Fruit fly (Drosophila melanogaster) whole organism, embryonic: ENCODE results near the gene CG34179.

Experiments
- Abd-B ChIP-seq: fragments of 200-800 bp; sonication (Bioruptor generic); optimal IDR thresholded peaks from 2 replicates; lab custom pipeline; 2018; ENCODE audit warnings: missing biosample characterization, mild to moderate bottlenecking, missing genetic modification characterization, moderate library complexity
- CG10267 ChIP-seq: fragments of 200-800 bp; sonication (Bioruptor generic); optimal IDR thresholded peaks from 2 replicates; lab custom pipeline; 2018; ENCODE audit warnings: missing biosample characterization, mild to moderate bottlenecking, missing genetic modification characterization, moderate library complexity
- CG11504 ChIP-seq: fragments of 200-800 bp; sonication (Bioruptor generic); optimal IDR thresholded peaks from 3 replicates; lab custom pipeline; 2019; ENCODE audit warnings: missing biosample characterization, mild to moderate bottlenecking, missing genetic modification characterization, moderate library complexity
- CG1233 ChIP-seq: fragments of 200-800 bp; sonication (Bioruptor generic); optimal IDR thresholded peaks from 4 replicates; lab custom pipeline; 2018; ENCODE audit warnings: missing biosample characterization, mild to moderate bottlenecking, missing genetic modification characterization
- CG12391 ChIP-seq: fragments of 200-800 bp; sonication (Bioruptor generic); optimal IDR thresholded peaks from 3 replicates; lab custom pipeline; 2018; ENCODE audit warnings: missing biosample characterization, mild to moderate bottlenecking, missing genetic modification characterization, moderate library complexity
- CG12659 ChIP-seq: fragments of 200-800 bp; sonication (Bioruptor generic); optimal IDR thresholded peaks from 3 replicates; lab custom pipeline; 2017; ENCODE audit warnings: mild to moderate bottlenecking, missing biosample characterization, missing genetic modification reagents, missing genetic modification characterization
- CG14050 ChIP-seq: fragments of 200-800 bp; sonication (Bioruptor generic); IDR thresholded peaks from 3 replicates; pipeline ENCODE4 v1.3.6; 2022; ENCODE audit warnings: missing biosample characterization, missing genetic modification characterization
- CG16815 ChIP-seq: fragments of 200-800 bp; sonication (Bioruptor generic); optimal IDR thresholded peaks from 3 replicates; lab custom pipeline; 2017; ENCODE audit warnings: missing biosample characterization, mild to moderate bottlenecking, missing genetic modification characterization
- CG17568 ChIP-seq: fragments of 200-800 bp; sonication (Bioruptor generic); optimal IDR thresholded peaks from 2 replicates; lab custom pipeline; 2018; ENCODE audit warnings: missing biosample characterization, mild to moderate bottlenecking, missing genetic modification characterization, moderate library complexity
- CG1792 ChIP-seq: fragments of 200-800 bp; sonication (Bioruptor generic); optimal IDR thresholded peaks from 2 replicates; lab custom pipeline; 2016; ENCODE audit warnings: missing biosample characterization, missing genetic modification characterization
- CG2120 ChIP-seq: fragments of 200-800 bp; sonication (Bioruptor generic); optimal IDR thresholded peaks from 3 replicates; lab custom pipeline; 2016; ENCODE audit warnings: missing biosample characterization, missing genetic modification characterization
- CG2202 ChIP-seq: fragments of 200-800 bp; sonication (Bioruptor generic); optimal IDR thresholded peaks from 2 replicates; lab custom pipeline; 2018; ENCODE audit warnings: missing biosample characterization, mild to moderate bottlenecking, missing genetic modification characterization
- CG2678 ChIP-seq: fragments of 200-800 bp; sonication (Bioruptor generic); optimal IDR thresholded peaks from 3 replicates; lab custom pipeline; 2019; ENCODE audit warnings: missing biosample characterization, mild to moderate bottlenecking, missing genetic modification characterization, moderate library complexity
- CG30020 ChIP-seq: fragments of 200-800 bp; optimal IDR thresholded peaks from 2 replicates; lab custom pipeline; 2019; ENCODE audit warnings: missing biosample characterization, mild to moderate bottlenecking, missing genetic modification characterization, moderate library complexity
- CG31224 ChIP-seq: fragments of 200-800 bp; sonication (Bioruptor generic); IDR thresholded peaks from 2 replicates; pipeline ENCODE4 v1.3.6; 2022; ENCODE audit warnings: missing biosample characterization, missing genetic modification characterization
- CG32772 ChIP-seq: fragments of 200-800 bp; sonication (Bioruptor generic); IDR thresholded peaks from 2 replicates; pipeline ENCODE4 v1.3.6; 2022; ENCODE audit warnings: missing biosample characterization, missing genetic modification characterization
- CG42726 ChIP-seq: fragments of 200-800 bp; sonication (Bioruptor generic); IDR thresholded peaks from 2 replicates; pipeline ENCODE4 v1.3.6; 2022; ENCODE audit warnings: missing biosample characterization, missing genetic modification characterization; ENCODE audit not compliant: partially characterized antibody
- CG4360 ChIP-seq: fragments of 200-800 bp; sonication (Bioruptor generic); IDR thresholded peaks from 2 replicates; pipeline ENCODE4 v1.3.6; 2022; ENCODE audit warnings: missing biosample characterization, missing genetic modification characterization
- CG4404 ChIP-seq: fragments of 200-800 bp; sonication (Bioruptor generic); IDR thresholded peaks from 2 replicates; pipeline ENCODE4 v1.3.6; 2022; ENCODE audit warnings: missing biosample characterization, missing genetic modification characterization
- CG4820 ChIP-seq: fragments of 200-800 bp; sonication (Bioruptor generic); optimal IDR thresholded peaks from 3 replicates; lab custom pipeline; 2016; ENCODE audit warnings: missing biosample characterization, missing genetic modification characterization
- CG5180 ChIP-seq: fragments of 200-800 bp; sonication (Bioruptor generic); optimal IDR thresholded peaks from 3 replicates; lab custom pipeline; 2017; ENCODE audit warnings: missing biosample characterization, missing genetic modification characterization, mild to moderate bottlenecking, moderate library complexity, missing genetic modification reagents
- CG7372 ChIP-seq: fragments of 200-800 bp; sonication (Bioruptor generic); IDR thresholded peaks from 2 replicates; pipeline ENCODE4 v1.3.6; 2022; ENCODE audit warnings: missing biosample characterization, missing genetic modification characterization
- CG9727 ChIP-seq: fragments of 200-800 bp; sonication (Bioruptor generic); optimal IDR thresholded peaks from 3 replicates; lab custom pipeline; 2017; ENCODE audit warnings: missing biosample characterization, mild to moderate bottlenecking, missing genetic modification characterization
- Dfd ChIP-seq, 2 experiments: fragments of >200 bp; optimal IDR thresholded peaks; 2 replicates each; lab custom pipeline; 2017; ENCODE audit warnings: missing biosample characterization in 2 of 2, missing genetic modification characterization in 2 of 2
- Dll ChIP-seq: fragments of 200-800 bp; sonication (Bioruptor generic); IDR thresholded peaks from 4 replicates; pipeline ENCODE4 v1.3.6; 2022; ENCODE audit warnings: missing biosample characterization, missing genetic modification characterization; ENCODE audit not compliant: partially characterized antibody
- Dref ChIP-seq: fragments of 200-800 bp; sonication (Bioruptor generic); IDR thresholded peaks from 2 replicates; pipeline ENCODE4 v1.3.6; 2022; ENCODE audit warnings: missing biosample characterization, missing genetic modification characterization
- Fer2 ChIP-seq: fragments of 200-800 bp; sonication (Bioruptor generic); optimal IDR thresholded peaks from 2 replicates; lab custom pipeline; 2018; ENCODE audit warnings: missing biosample characterization, mild to moderate bottlenecking, missing genetic modification characterization, moderate library complexity
- H2.0 ChIP-seq: fragments of 200-800 bp; sonication (Bioruptor generic); IDR thresholded peaks from 2 replicates; pipeline ENCODE4 v1.3.6; 2022; ENCODE audit warnings: missing biosample characterization, missing genetic modification characterization
- Max ChIP-seq: fragments of 200-800 bp; sonication (Bioruptor generic); optimal IDR thresholded peaks from 2 replicates; lab custom pipeline; 2016; ENCODE audit warnings: missing biosample characterization, mild to moderate bottlenecking, missing genetic modification characterization
- Optix ChIP-seq: fragments of 200-800 bp; sonication (Bioruptor generic); IDR thresholded peaks from 3 replicates; pipeline ENCODE4 v1.3.6; 2022; ENCODE audit warnings: missing biosample characterization, missing genetic modification characterization
- Poxn ChIP-seq: fragments of 200-800 bp; sonication (Bioruptor generic); IDR thresholded peaks from 2 replicates; pipeline ENCODE4 v1.3.6; 2022; ENCODE audit warnings: missing biosample characterization, missing genetic modification characterization
- Sox102F ChIP-seq: fragments of 200-800 bp; sonication (Bioruptor generic); optimal IDR thresholded peaks from 2 replicates; lab custom pipeline; 2018; ENCODE audit warnings: missing biosample characterization, mild to moderate bottlenecking, missing genetic modification characterization, moderate library complexity
- aop ChIP-seq: fragments of 200-800 bp; sonication (Bioruptor generic); IDR thresholded peaks from 2 replicates; pipeline ENCODE4 v1.3.6; 2022; ENCODE audit warnings: missing biosample characterization, missing genetic modification characterization
- crol ChIP-seq: fragments of 200-800 bp; sonication (Bioruptor generic); IDR thresholded peaks from 2 replicates; pipeline ENCODE4 v1.3.6; 2022; ENCODE audit warnings: missing biosample characterization, missing genetic modification characterization
- dan ChIP-seq: fragments of 200-800 bp; sonication (Bioruptor generic); IDR thresholded peaks from 2 replicates; pipeline ENCODE4 v1.3.6; 2022; ENCODE audit warnings: missing biosample characterization, missing genetic modification characterization
- emc ChIP-seq: fragments of 200-800 bp; sonication (Bioruptor generic); optimal IDR thresholded peaks from 2 replicates; lab custom pipeline; 2016; ENCODE audit warnings: missing biosample characterization, missing genetic modification characterization
- hkb ChIP-seq, 2 experiments: fragments of 200-800 bp in 1 of 2; fragments of >200 bp in 1 of 2; sonication (Bioruptor generic) in 1 of 2; IDR thresholded peaks in 1 of 2; optimal IDR thresholded peaks in 1 of 2; 2 replicates each; pipeline versions ENCODE4 v1.3.6 to Lab custom; 2017 to 2022; ENCODE audit warnings: missing biosample characterization in 1 of 2, missing genetic modification characterization in 1 of 2
- lbe ChIP-seq: fragments of 200-800 bp; sonication (Bioruptor generic); optimal IDR thresholded peaks from 2 replicates; lab custom pipeline; 2016; ENCODE audit warnings: missing biosample characterization, mild to moderate bottlenecking, missing genetic modification characterization
- onecut ChIP-seq: fragments of 200-800 bp; sonication (Bioruptor generic); IDR thresholded peaks from 2 replicates; pipeline ENCODE4 v1.3.6; 2022; ENCODE audit warnings: missing biosample characterization, missing genetic modification characterization
- repo ChIP-seq: fragments of 200-800 bp; sonication (Bioruptor generic); optimal IDR thresholded peaks from 2 replicates; lab custom pipeline; 2016; ENCODE audit warnings: missing biosample characterization, missing genetic modification characterization
- rib ChIP-seq: fragments of 200-800 bp; sonication (Bioruptor generic); IDR thresholded peaks from 2 replicates; pipeline ENCODE4 v1.3.6; 2022; ENCODE audit warnings: missing biosample characterization, missing genetic modification characterization
- sr ChIP-seq: fragments of 200-800 bp; sonication (Bioruptor generic); IDR thresholded peaks from 3 replicates; pipeline ENCODE4 v1.3.6; 2022; ENCODE audit warnings: missing biosample characterization, missing genetic modification characterization
- tap ChIP-seq: fragments of 200-800 bp; optimal IDR thresholded peaks from 3 replicates; lab custom pipeline; 2019; ENCODE audit warnings: missing biosample characterization, mild to moderate bottlenecking, missing genetic modification characterization, moderate library complexity
- tgo ChIP-seq: fragments of 200-800 bp; sonication (Bioruptor generic); IDR thresholded peaks from 3 replicates; pipeline ENCODE4 v1.3.6; 2022; ENCODE audit warnings: missing biosample characterization, missing genetic modification characterization
- tio ChIP-seq: fragments of 200-800 bp; sonication (Bioruptor generic); optimal IDR thresholded peaks from 2 replicates; lab custom pipeline; 2017; ENCODE audit warnings: missing biosample characterization, missing genetic modification characterization, inconsistent platforms
- tna ChIP-seq: fragments of 200-800 bp; sonication (Bioruptor generic); IDR thresholded peaks from 2 replicates; pipeline ENCODE4 v1.3.6; 2022; ENCODE audit warnings: missing biosample characterization, missing genetic modification characterization; ENCODE audit not compliant: partially characterized antibody
- vfl ChIP-seq: fragments of 200-800 bp; sonication (Bioruptor generic); optimal IDR thresholded peaks from 2 replicates; lab custom pipeline; 2016; ENCODE audit warnings: missing biosample characterization, missing genetic modification characterization
- zen2 ChIP-seq: fragments of 200-800 bp; sonication (Bioruptor generic); IDR thresholded peaks from 3 replicates; pipeline ENCODE4 v1.3.6; 2022; ENCODE audit warnings: missing biosample characterization, missing genetic modification characterization; ENCODE audit not compliant: partially characterized antibody

The CG34179 gene

dm6 chr2L:6088371-6089365, 40.2 kb upstream of the CG34179 start (continued):
- TF ChIP-seq vfl, result no peak
- peak; percentile 77 for TF ChIP-seq rib (GFP tag; lab: Robert Waterston, UW)
- peak; percentile 65 for TF ChIP-seq CG5180 (GFP tag; lab: Kevin White, UChicago)
- peak; percentile 29 for TF ChIP-seq CG11504
- peak; percentile 40 for TF ChIP-seq repo (GFP tag; lab: Kevin White, UChicago)
- no peak for TF ChIP-seq CG4404 (GFP tag; lab: Robert Waterston, UW)
- peak; percentile 12 for TF ChIP-seq CG12659 (GFP tag; lab: Kevin White, UChicago)
- no peak for TF ChIP-seq emc (GFP tag; lab: Kevin White, UChicago)
- TF ChIP-seq CG31224, result no peak
- no peak for TF ChIP-seq CG7372 (GFP tag; lab: Robert Waterston, UW)
- TF ChIP-seq CG4360 (GFP tag; lab: Robert Waterston, UW), result peak; percentile 93
- peak; percentile 20 for TF ChIP-seq CG16815 (GFP tag; lab: Kevin White, UChicago)
- TF ChIP-seq tap (tag; lab: Kevin White, UChicago), result peak; percentile 12
- peak; percentile 30 for TF ChIP-seq CG2678
- peak; percentile 59; the same call in 1 of the 2 replicates for TF ChIP-seq tna (GFP tag; lab: Robert Waterston, UW)
- TF ChIP-seq onecut, result peak; percentile 90
- peak; percentile 35 for TF ChIP-seq CG12391 (tag; lab: Kevin White, UChicago)
- TF ChIP-seq CG17568, result peak; percentile 51
- peak; percentile 13 for TF ChIP-seq CG2202
- TF ChIP-seq CG42726, result peak; percentile 100
- TF ChIP-seq dan (GFP tag; lab: Robert Waterston, UW), result no peak
- TF ChIP-seq tgo, result no peak
- TF ChIP-seq zen2 (GFP tag; lab: Robert Waterston, UW), result peak; percentile 67; the same call in 2 of the 3 replicates
- peak; percentile 36; the same call in 1 of the 4 replicates for TF ChIP-seq Dll (GFP tag; lab: Robert Waterston, UW)
- TF ChIP-seq Dfd (GFP tag; optimal IDR thresholded peaks at IDR 0.05; lab: Kevin White, UChicago), result no peak
- no peak for TF ChIP-seq Optix (GFP tag; lab: Robert Waterston, UW)
- TF ChIP-seq CG1233 (GFP tag; lab: Kevin White, UChicago), result peak; percentile 8
- no peak; the same call in 2 of the 3 replicates for TF ChIP-seq CG14050 (GFP tag; lab: Robert Waterston, UW)
- TF ChIP-seq Abd-B (GFP tag; lab: Kevin White, UChicago), result no peak
- no peak for TF ChIP-seq CG4820
- TF ChIP-seq tio (GFP tag; lab: Kevin White, UChicago), result no peak
- TF ChIP-seq CG1792 (GFP tag; lab: Kevin White, UChicago), result no peak
- TF ChIP-seq H2.0 (GFP tag; lab: Robert Waterston, UW), result no peak
- TF ChIP-seq CG32772 (GFP tag; lab: Robert Waterston, UW), result no peak
- TF ChIP-seq aop (GFP tag; lab: Robert Waterston, UW), result no peak
- no peak for TF ChIP-seq Sox102F (GFP tag; lab: Kevin White, UChicago)
- TF ChIP-seq lbe, result peak; percentile 3
- no peak for TF ChIP-seq Dref (GFP tag; lab: Robert Waterston, UW)
- peak; percentile 88 for TF ChIP-seq crol (GFP tag; lab: Robert Waterston, UW)
- TF ChIP-seq CG10267 (tag; lab: Kevin White, UChicago), result no peak
- peak; percentile 95 for TF ChIP-seq sr
- no peak for TF ChIP-seq hkb (optimal IDR thresholded peaks at IDR 0.05; lab: Kevin White, UChicago)
- 0 out of 2 replicates have a peak, but pooled peaks have one; percentile 11 for TF ChIP-seq hkb (GFP tag; IDR thresholded peaks at IDR 0.05; lab: Robert Waterston, UW)
- TF ChIP-seq Poxn, result no peak
- no peak for TF ChIP-seq Fer2
- peak; percentile 68 for TF ChIP-seq CG2120 (GFP tag; lab: Kevin White, UChicago)
- peak; percentile 25 for TF ChIP-seq CG9727 (GFP tag; lab: Kevin White, UChicago)
- TF ChIP-seq Max, result peak; percentile 81
- no peak for TF ChIP-seq CG30020
